Fruit fly (Drosophila melanogaster) whole organism, adult: ENCODE results near the gene CG17272.

Experiments used
- CG14711 ChIP-seq: fragments of 200-800 bp; sonication (Bioruptor generic); optimal IDR thresholded peaks from 2 replicates; lab custom pipeline; 2018; ENCODE audit warnings: missing biosample characterization, mild to moderate bottlenecking, missing genetic modification characterization, moderate library complexity
- Mnt ChIP-seq: fragments of 200-800 bp; sonication (Bioruptor generic); optimal IDR thresholded peaks from 2 replicates; lab custom pipeline; 2016; ENCODE audit warnings: missing biosample characterization, mild to moderate bottlenecking, missing genetic modification characterization
- cnc ChIP-seq, 2 experiments: fragments of >200 bp; optimal IDR thresholded peaks; 2 replicates each; lab custom pipeline; 2017

DNA sequence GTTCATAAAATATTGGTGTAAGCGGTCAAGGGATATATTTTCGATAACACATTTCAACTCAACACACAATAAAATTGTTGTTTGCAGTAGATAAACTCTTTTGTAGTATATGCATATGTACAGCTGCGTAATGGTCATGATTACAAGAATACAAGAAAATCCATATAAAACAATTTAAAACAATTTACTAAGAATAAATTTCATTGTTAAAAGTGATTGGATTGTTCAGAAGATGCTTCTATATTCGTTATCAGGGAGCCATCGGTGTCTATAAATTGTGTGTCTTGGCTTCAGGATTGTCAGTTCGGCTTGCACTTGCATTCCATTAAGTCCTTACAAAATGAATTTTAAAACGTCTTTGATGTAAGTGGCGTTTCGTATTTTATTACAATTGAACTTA lies 49.6 kb upstream of the CG17272 start, which contains the start of gene TotB:
- TF ChIP-seq CG14711 (tag; lab: Kevin White, UChicago) (no peak), cnc (optimal IDR thresholded peaks at IDR 0.05; lab: Kevin White, UChicago) (no peak), Mnt (GFP tag; lab: Kevin White, UChicago) (no peak)
